Worm (Caenorhabditis elegans) whole organism, L1 larva: ENCODE results near the gene W03F9.9.

Experiments used
- C04F5.9 ChIP-seq: sonication (generic microtip); optimal IDR thresholded peaks from 2 replicates; lab custom pipeline; 2016; ENCODE audit warnings: missing genetic modification characterization, missing compliant biosample characterization
- C16A3.4 ChIP-seq: fragments of 150-350 bp; optimal IDR thresholded peaks from 2 replicates; lab custom pipeline; 2014; ENCODE audit warnings: missing biosample characterization, missing genetic modification characterization
- F16B12.6 ChIP-seq: fragments of 150-350 bp; optimal IDR thresholded peaks from 2 replicates; lab custom pipeline; 2014; ENCODE audit warnings: missing biosample characterization, missing genetic modification characterization
- Y116A8C.19 ChIP-seq: sonication (generic microtip); optimal IDR thresholded peaks from 2 replicates; lab custom pipeline; 2016; ENCODE audit warnings: missing compliant biosample characterization, missing genetic modification characterization, borderline replicate concordance
- aha-1 ChIP-seq: fragments of 150-350 bp; optimal IDR thresholded peaks from 2 replicates; lab custom pipeline; 2014; ENCODE audit warnings: missing biosample characterization, missing genetic modification characterization
- ama-1 ChIP-seq: fragments of 150-350 bp; optimal IDR thresholded peaks from 2 replicates; lab custom pipeline; 2014
- blmp-1 ChIP-seq: fragments of 150-350 bp; optimal IDR thresholded peaks from 2 replicates; lab custom pipeline; 2014; ENCODE audit warnings: missing biosample characterization, missing genetic modification characterization
- ceh-63 ChIP-seq: fragments of 200-800 bp; sonication (Bioruptor generic); optimal IDR thresholded peaks from 2 replicates; lab custom pipeline; 2018; ENCODE audit warnings: mild to moderate bottlenecking, missing genetic modification characterization, missing compliant biosample characterization
- ceh-82 ChIP-seq, 3 experiments: fragments of 150-350 bp in 1 of 3; sonication (generic microtip) in 2 of 3; optimal IDR thresholded peaks; 2 replicates each; lab custom pipeline; 2014 to 2017; ENCODE audit warnings: missing biosample characterization in 3 of 3, missing genetic modification characterization in 3 of 3
- ceh-88 ChIP-seq: fragments of 200-800 bp; sonication (Bioruptor generic); IDR thresholded peaks from 2 replicates; pipeline ENCODE4 v1.3.6; 2022; ENCODE audit warnings: missing genetic modification characterization, missing compliant biosample characterization
- ces-1 ChIP-seq: fragments of 150-350 bp; optimal IDR thresholded peaks from 2 replicates; lab custom pipeline; 2014; ENCODE audit warnings: missing biosample characterization, missing genetic modification reagents, missing genetic modification characterization
- dpl-1 ChIP-seq, 3 experiments: fragments of 150-350 bp in 2 of 3; sonication (generic microtip) in 1 of 3; optimal IDR thresholded peaks; 2 replicates each; lab custom pipeline; 2014 to 2017; ENCODE audit warnings: missing biosample characterization in 3 of 3, missing genetic modification characterization in 3 of 3, missing genetic modification reagents in 3 of 3
- dsc-1 ChIP-seq: sonication (generic microtip); optimal IDR thresholded peaks from 2 replicates; lab custom pipeline; 2016; ENCODE audit warnings: mild to moderate bottlenecking, missing genetic modification characterization, missing compliant biosample characterization
- efl-3 ChIP-seq: fragments of 200-800 bp; sonication (Bioruptor generic); optimal IDR thresholded peaks from 2 replicates; lab custom pipeline; 2018; ENCODE audit warnings: mild to moderate bottlenecking, missing genetic modification characterization, missing compliant biosample characterization
- egl-13 ChIP-seq: sonication (generic microtip); optimal IDR thresholded peaks from 2 replicates; lab custom pipeline; 2016; ENCODE audit warnings: missing genotype, missing genetic modification reagents, missing genetic modification characterization, missing compliant biosample characterization
- elt-2 ChIP-seq: sonication (generic microtip); optimal IDR thresholded peaks from 2 replicates; lab custom pipeline; 2016; ENCODE audit warnings: missing genetic modification characterization, mild to moderate bottlenecking, inconsistent platforms, missing compliant biosample characterization, missing genetic modification reagents
- elt-3 ChIP-seq, 6 experiments: fragments of 150-350 bp in 1 of 6; sonication (generic microtip); optimal IDR thresholded peaks; 2 replicates each; lab custom pipeline; 2017 to 2018; ENCODE audit warnings: missing biosample characterization in 6 of 6, missing genetic modification characterization in 6 of 6, inconsistent platforms in 1 of 6
- ets-5 ChIP-seq: fragments of 200-800 bp; sonication (Bioruptor generic); IDR thresholded peaks from 2 replicates; pipeline ENCODE4 v1.3.6; 2022; ENCODE audit warnings: missing genetic modification characterization, missing compliant biosample characterization
- fkh-10 ChIP-seq: sonication (generic microtip); optimal IDR thresholded peaks from 2 replicates; lab custom pipeline; 2017; ENCODE audit warnings: missing biosample characterization, missing genetic modification reagents, missing genetic modification characterization
- fkh-4 ChIP-seq: sonication (generic microtip); optimal IDR thresholded peaks from 2 replicates; lab custom pipeline; 2016; ENCODE audit warnings: missing compliant biosample characterization, missing genetic modification characterization, borderline replicate concordance
- fkh-8 ChIP-seq: sonication (generic microtip); optimal IDR thresholded peaks from 2 replicates; lab custom pipeline; 2016; ENCODE audit warnings: mild to moderate bottlenecking, missing genetic modification characterization, missing compliant biosample characterization
- hpl-2 ChIP-seq: fragments of 150-350 bp; optimal IDR thresholded peaks from 2 replicates; lab custom pipeline; 2014; ENCODE audit warnings: missing biosample characterization, missing genetic modification reagents, missing genetic modification characterization
- isw-1 ChIP-seq: fragments of 200-800 bp; sonication (Bioruptor generic); IDR thresholded peaks from 2 replicates; pipeline ENCODE4 v1.3.6; 2022; ENCODE audit warnings: missing genetic modification characterization, missing compliant biosample characterization
- jun-1 ChIP-seq: fragments of 150-350 bp; optimal IDR thresholded peaks from 2 replicates; lab custom pipeline; 2014; ENCODE audit warnings: missing biosample characterization, missing genetic modification reagents, missing genetic modification characterization
- lin-15B ChIP-seq: fragments of 150-350 bp; sonication (generic microtip); optimal IDR thresholded peaks from 3 replicates; lab custom pipeline; 2014; ENCODE audit warnings: missing biosample characterization, missing genetic modification characterization
- lin-35 ChIP-seq, 2 experiments: fragments of 150-350 bp; optimal IDR thresholded peaks; 2 replicates each; lab custom pipeline; 2014; ENCODE audit warnings: missing biosample characterization in 2 of 2, missing genetic modification characterization in 2 of 2, missing genetic modification reagents in 2 of 2
- lin-39 ChIP-seq: fragments of 150-350 bp; optimal IDR thresholded peaks from 2 replicates; lab custom pipeline; 2014; ENCODE audit warnings: missing biosample characterization, missing genetic modification reagents, missing genetic modification characterization
- lsy-2 ChIP-seq, 2 experiments: fragments of 150-350 bp; optimal IDR thresholded peaks; 2 replicates each; lab custom pipeline; 2014; ENCODE audit warnings: missing biosample characterization in 2 of 2, missing genetic modification characterization in 2 of 2
- mdl-1 ChIP-seq, 2 experiments: fragments of 150-350 bp; optimal IDR thresholded peaks; 2 replicates each; lab custom pipeline; 2014 to 2017; ENCODE audit warnings: missing biosample characterization in 2 of 2, missing genetic modification characterization in 2 of 2, inconsistent platforms in 1 of 2
- mef-2 ChIP-seq: fragments of 150-350 bp; optimal IDR thresholded peaks from 2 replicates; lab custom pipeline; 2014; ENCODE audit warnings: missing biosample characterization, missing genetic modification characterization
- mep-1 ChIP-seq: fragments of 150-350 bp; optimal IDR thresholded peaks from 2 replicates; lab custom pipeline; 2014; ENCODE audit warnings: missing biosample characterization, missing genetic modification characterization
- nhr-11 ChIP-seq: fragments of 150-350 bp; optimal IDR thresholded peaks from 2 replicates; lab custom pipeline; 2014; ENCODE audit warnings: missing biosample characterization, missing genetic modification characterization
- nhr-12 ChIP-seq: sonication (generic microtip); optimal IDR thresholded peaks from 2 replicates; lab custom pipeline; 2017; ENCODE audit warnings: missing biosample characterization, missing genetic modification characterization
- nhr-20 ChIP-seq: sonication (generic microtip); optimal IDR thresholded peaks from 2 replicates; lab custom pipeline; 2016; ENCODE audit warnings: mild to moderate bottlenecking, missing genetic modification characterization, missing compliant biosample characterization
- nhr-28 ChIP-seq: fragments of 150-350 bp; optimal IDR thresholded peaks from 2 replicates; lab custom pipeline; 2014; ENCODE audit warnings: missing biosample characterization, missing genetic modification characterization
- nhr-47 ChIP-seq: sonication (generic microtip); optimal IDR thresholded peaks from 2 replicates; lab custom pipeline; 2016; ENCODE audit warnings: mild to moderate bottlenecking, missing genetic modification characterization, moderate library complexity, missing compliant biosample characterization
- nhr-76 ChIP-seq: sonication (generic microtip); optimal IDR thresholded peaks from 2 replicates; lab custom pipeline; 2017; ENCODE audit warnings: missing biosample characterization, missing genetic modification characterization
- nhr-77 ChIP-seq: fragments of 150-350 bp; optimal IDR thresholded peaks from 2 replicates; lab custom pipeline; 2014; ENCODE audit warnings: missing biosample characterization, missing genetic modification characterization
- nhr-84 ChIP-seq: sonication (generic microtip); optimal IDR thresholded peaks from 2 replicates; lab custom pipeline; 2017; ENCODE audit warnings: missing biosample characterization, missing genetic modification characterization
- nhr-85 ChIP-seq: sonication (generic microtip); peaks from one replicate; lab custom pipeline; 2016; ENCODE audit warnings: missing genetic modification characterization, inconsistent platforms, missing compliant biosample characterization
- nhr-90 ChIP-seq: sonication (generic microtip); optimal IDR thresholded peaks from 2 replicates; lab custom pipeline; 2016; ENCODE audit warnings: mild to moderate bottlenecking, missing genetic modification characterization, missing compliant biosample characterization; ENCODE audit not compliant: poor library complexity
- pag-3 ChIP-seq: sonication (generic microtip); optimal IDR thresholded peaks from 2 replicates; lab custom pipeline; 2017; ENCODE audit warnings: missing genetic modification characterization, mild to moderate bottlenecking, missing compliant biosample characterization, antibody characterized with exemption, borderline replicate concordance; ENCODE audit not compliant: insufficient read depth
- pqm-1 ChIP-seq: sonication (generic microtip); optimal IDR thresholded peaks from 3 replicates; lab custom pipeline; 2017; ENCODE audit warnings: missing biosample characterization, missing genetic modification characterization
- rnt-1 ChIP-seq: sonication (generic microtip); optimal IDR thresholded peaks from 2 replicates; lab custom pipeline; 2016; ENCODE audit warnings: mild to moderate bottlenecking, missing genetic modification characterization, moderate library complexity, missing compliant biosample characterization
- snpc-4 ChIP-seq: fragments of 150-350 bp; optimal IDR thresholded peaks from 2 replicates; lab custom pipeline; 2014; ENCODE audit warnings: missing biosample characterization, missing genetic modification characterization
- snu-23 ChIP-seq: sonication (generic microtip); optimal IDR thresholded peaks from 2 replicates; lab custom pipeline; 2016; ENCODE audit warnings: missing genetic modification characterization, missing compliant biosample characterization
- sup-37 ChIP-seq: fragments of 200-800 bp; sonication (Bioruptor generic); optimal IDR thresholded peaks from 2 replicates; lab custom pipeline; 2018; ENCODE audit warnings: mild to moderate bottlenecking, missing genetic modification characterization, missing compliant biosample characterization
- tlp-1 ChIP-seq: fragments of 150-350 bp; optimal IDR thresholded peaks from 2 replicates; lab custom pipeline; 2014; ENCODE audit warnings: missing biosample characterization, missing genetic modification characterization
- unc-130 ChIP-seq: fragments of 150-350 bp; optimal IDR thresholded peaks from 2 replicates; lab custom pipeline; 2017; ENCODE audit warnings: missing biosample characterization, missing genetic modification characterization, inconsistent platforms
- unc-86 ChIP-seq: sonication (generic microtip); optimal IDR thresholded peaks from 2 replicates; lab custom pipeline; 2016; ENCODE audit warnings: missing genetic modification characterization, missing compliant biosample characterization
- unc-98 ChIP-seq: fragments of 200-800 bp; sonication (Bioruptor generic); IDR thresholded peaks from 2 replicates; pipeline ENCODE4 v1.3.6; 2022; ENCODE audit warnings: missing genetic modification characterization, missing compliant biosample characterization
- zag-1 ChIP-seq: fragments of 150-350 bp; optimal IDR thresholded peaks from 2 replicates; lab custom pipeline; 2014; ENCODE audit warnings: missing biosample characterization, missing genetic modification characterization
- ztf-11 ChIP-seq, 2 experiments: sonication (generic microtip); optimal IDR thresholded peaks; 2 replicates each; lab custom pipeline; 2016 to 2017; ENCODE audit warnings: missing genetic modification characterization in 2 of 2, missing biosample characterization in 1 of 2, missing compliant biosample characterization in 1 of 2
- ztf-4 ChIP-seq: fragments of 150-350 bp; optimal IDR thresholded peaks from 2 replicates; lab custom pipeline; 2014; ENCODE audit warnings: missing biosample characterization, missing genetic modification characterization

Gene W03F9.9

DNA sequence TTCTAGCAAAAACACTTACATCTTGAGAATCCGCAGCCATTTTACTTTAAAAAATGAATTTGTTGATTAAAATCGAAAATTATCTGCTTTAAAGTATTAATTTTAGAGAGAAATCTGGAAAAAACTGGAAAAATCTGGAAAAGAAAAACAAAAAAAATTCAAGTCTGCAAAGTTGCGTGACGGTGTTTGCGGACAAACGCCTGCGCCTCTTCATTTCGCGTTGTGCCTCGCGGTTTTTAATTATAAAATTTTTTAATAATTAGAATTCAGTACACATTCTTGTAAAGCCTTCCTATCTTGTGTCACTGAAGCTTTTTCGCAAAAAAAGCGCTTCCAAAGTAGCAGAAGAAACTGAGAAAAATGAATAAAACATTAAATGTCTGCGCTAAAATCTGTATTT, 12.1 kb upstream of the W03F9.9 start, which contains the start of gene W03F9.1:
W03F9.1 (minus strand) TSS at position 109 of the 400 bp plus-strand sequence.
- TF ChIP-seq dsc-1 (tag; lab: Kevin White, UChicago) (peak; percentile 85), ama-1 (lab: Kevin White, UChicago) (no peak), mep-1 (tag; lab: Kevin White, UChicago) (peak; percentile 96), nhr-47 (peak; percentile 85), snpc-4 (tag; lab: Kevin White, UChicago) (peak; percentile 67), ztf-11 (tag; optimal IDR thresholded peaks at IDR 0.05; lab: Kevin White, UChicago) (no peak), blmp-1 (tag; lab: Kevin White, UChicago) (peak; percentile 37), hpl-2 (GFP tag; lab: Kevin White, UChicago) (no peak), fkh-8 (peak; percentile 48), pag-3 (no peak), fkh-4 (peak; percentile 30), lin-15B (tag; lab: Kevin White, UChicago) (no peak), tlp-1 (no peak), rnt-1 (tag; lab: Kevin White, UChicago) (peak; percentile 53), nhr-90 (tag; lab: Kevin White, UChicago) (peak; percentile 73), elt-3 (tag; optimal IDR thresholded peaks at IDR 0.05; lab: Kevin White, UChicago) (no peak), pqm-1 (tag; lab: Kevin White, UChicago) (no peak), F16B12.6 (tag; lab: Kevin White, UChicago) (peak; percentile 96), ceh-88 (no peak), mef-2 (tag; lab: Kevin White, UChicago) (no peak), nhr-20 (tag; lab: Kevin White, UChicago) (peak; percentile 69), ces-1 (no peak), unc-86 (tag; lab: Kevin White, UChicago) (peak; percentile 71), nhr-84 (tag; lab: Kevin White, UChicago) (no peak), fkh-10 (GFP tag; lab: Kevin White, UChicago) (no peak), C16A3.4 (tag; lab: Kevin White, UChicago) (peak; percentile 21), isw-1 (GFP tag; lab: Robert Waterston, UW) (peak; percentile 62), dpl-1 (GFP tag; optimal IDR thresholded peaks at IDR 0.05; lab: Kevin White, UChicago) (peak; percentile 42 to 70 (median 64)), ets-5 (GFP tag; lab: Robert Waterston, UW) (no peak), zag-1 (tag; lab: Kevin White, UChicago) (no peak), jun-1 (tag; lab: Kevin White, UChicago) (no peak), egl-13 (peak; percentile 69), efl-3 (GFP tag; lab: Kevin White, UChicago) (no peak), ceh-82 (tag; optimal IDR thresholded peaks at IDR 0.05; lab: Kevin White, UChicago) (peak in 2 of 3 experiments; percentile 57 to 60), Y116A8C.19 (tag; lab: Kevin White, UChicago) (no peak), nhr-11 (peak; percentile 21), lin-39 (tag; lab: Kevin White, UChicago) (peak; percentile 77), aha-1 (tag; lab: Kevin White, UChicago) (no peak), elt-2 (tag; lab: Kevin White, UChicago) (peak; percentile 26), mdl-1 (tag; optimal IDR thresholded peaks at IDR 0.05; lab: Kevin White, UChicago) (no peak), C04F5.9 (peak; percentile 55), nhr-12 (tag; lab: Kevin White, UChicago) (no peak), ztf-4 (tag; lab: Kevin White, UChicago) (no peak), nhr-85 (tag; lab: Kevin White, UChicago) (peak; percentile 33), ceh-63 (GFP tag; lab: Kevin White, UChicago) (no peak), nhr-77 (no peak), nhr-28 (tag; lab: Kevin White, UChicago) (no peak), lsy-2 (tag; optimal IDR thresholded peaks at IDR 0.05; lab: Kevin White, UChicago) (peak; percentile 59 to 79), snu-23 (GFP tag; lab: Kevin White, UChicago) (peak; percentile 78), lin-35 (GFP tag; optimal IDR thresholded peaks at IDR 0.05; lab: Kevin White, UChicago) (peak; percentile 41 to 57), unc-130 (peak; percentile 65), nhr-76 (no peak), sup-37 (GFP tag; lab: Kevin White, UChicago) (no peak), unc-98 (GFP tag; lab: Robert Waterston, UW) (no peak)
